Fruit fly (Drosophila melanogaster) whole organism, prepupa: ENCODE data around the gene CG32647.
A peak's percentile ranks its signal among the peaks of the same experiment; 100 is the strongest.

Experiments
- CG16779 ChIP-seq: fragments of 200-800 bp; sonication (Bioruptor generic); optimal IDR thresholded peaks from 3 replicates; lab custom pipeline; 2017; ENCODE audit warnings: missing biosample characterization, mild to moderate bottlenecking, missing genetic modification characterization
- CG6854 ChIP-seq: fragments of 200-800 bp; sonication (Bioruptor generic); optimal IDR thresholded peaks from 2 replicates; lab custom pipeline; 2017; ENCODE audit warnings: missing biosample characterization, mild to moderate bottlenecking, missing genetic modification characterization
- CG8319 ChIP-seq: fragments of 200-800 bp; sonication (Bioruptor generic); optimal IDR thresholded peaks from 3 replicates; lab custom pipeline; 2016; ENCODE audit warnings: missing biosample characterization, missing genetic modification characterization
- CG8632 ChIP-seq: fragments of 200-800 bp; sonication (Bioruptor generic); optimal IDR thresholded peaks from 3 replicates; lab custom pipeline; 2016; ENCODE audit warnings: missing biosample characterization, missing genetic modification characterization
- Eip93F ChIP-seq: fragments of 200-800 bp; sonication (Bioruptor generic); optimal IDR thresholded peaks from 2 replicates; lab custom pipeline; 2016; ENCODE audit warnings: missing biosample characterization, mild to moderate bottlenecking, missing genetic modification characterization
- Gug ChIP-seq: fragments of 200-800 bp; sonication (Bioruptor generic); IDR thresholded peaks from 2 replicates; pipeline ENCODE4 v1.3.6; 2022; ENCODE audit warnings: missing biosample characterization, missing genetic modification characterization
- Lpt ChIP-seq: fragments of 200-800 bp; sonication (Bioruptor generic); optimal IDR thresholded peaks from 3 replicates; lab custom pipeline; 2016; ENCODE audit warnings: missing biosample characterization, missing genetic modification characterization
- eg ChIP-seq: fragments of 200-800 bp; sonication (Bioruptor generic); IDR thresholded peaks from 3 replicates; pipeline ENCODE4 v1.3.6; 2022; ENCODE audit warnings: missing biosample characterization, missing genetic modification characterization
- pdm3 ChIP-seq: fragments of 200-800 bp; sonication (Bioruptor generic); optimal IDR thresholded peaks from 3 replicates; lab custom pipeline; 2016; ENCODE audit warnings: missing biosample characterization, missing genetic modification characterization
- spab ChIP-seq: fragments of 200-800 bp; sonication (Bioruptor generic); optimal IDR thresholded peaks from 2 replicates; lab custom pipeline; 2017; ENCODE audit warnings: missing biosample characterization, mild to moderate bottlenecking, missing genetic modification characterization, missing genetic modification reagents
- topi ChIP-seq: fragments of 200-800 bp; sonication (Bioruptor generic); optimal IDR thresholded peaks from 3 replicates; lab custom pipeline; 2016; ENCODE audit warnings: missing biosample characterization, missing genetic modification characterization
- vri ChIP-seq: fragments of 200-800 bp; sonication (Bioruptor generic); optimal IDR thresholded peaks from 3 replicates; lab custom pipeline; 2016; ENCODE audit warnings: missing biosample characterization, mild to moderate bottlenecking, missing genetic modification characterization

dm6 chrX:12747746-12748710, 36.7 kb downstream of the CG32647 start:
- TF ChIP-seq spab (GFP tag; lab: Kevin White, UChicago), result peak; percentile 31
- TF ChIP-seq CG16779, result peak; percentile 31
- peak; percentile 40 for TF ChIP-seq pdm3
- peak; percentile 22 for TF ChIP-seq Eip93F
- no peak for TF ChIP-seq vri
- TF ChIP-seq eg (GFP tag; lab: Robert Waterston, UW), result peak; percentile 20; the same call in 1 of the 3 replicates
- peak; percentile 64 for TF ChIP-seq topi (GFP tag; lab: Kevin White, UChicago)
- no peak for TF ChIP-seq Gug (GFP tag; lab: Robert Waterston, UW)
- peak; percentile 66 for TF ChIP-seq CG8632
- TF ChIP-seq Lpt (GFP tag; lab: Kevin White, UChicago), result no peak
- TF ChIP-seq CG8319 (GFP tag; lab: Kevin White, UChicago), result no peak
- no peak for TF ChIP-seq CG6854 (GFP tag; lab: Kevin White, UChicago)
